Worm (Caenorhabditis elegans): ENCODE results near the gene F11G11.15.
"Not testable (repeated sequence)": the region's sequence is repeated elsewhere in the genome, so short reads cannot be mapped to it uniquely, and the experiment has no call there.

F11G11.15 gene

DNA sequence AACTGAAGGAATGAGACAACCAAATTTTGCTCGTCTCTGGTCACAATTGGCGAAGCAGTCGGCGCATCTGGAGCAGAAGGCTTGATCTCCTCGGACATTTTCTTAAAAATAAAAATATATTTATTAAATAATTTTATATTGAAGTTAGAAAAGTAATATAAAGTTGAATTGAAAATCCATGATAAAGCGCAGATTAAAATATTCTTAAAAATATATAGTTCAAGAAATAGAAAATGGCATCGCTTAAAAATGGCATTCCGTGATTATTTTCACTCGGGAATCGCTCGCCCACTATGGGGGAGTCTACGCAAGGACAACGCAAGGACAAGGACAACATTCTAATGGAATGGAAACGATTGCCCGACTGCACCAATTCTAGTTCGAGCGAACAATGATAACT, 29.1 kb downstream of the F11G11.15 start, which contains the start of gene sgt-1:
TSS of gene sgt-1 (minus strand) at position 101 of the 400 bp plus-strand sequence.
- TF ChIP-seq R02D3.7, spr-1, lir-3 (tag; optimal IDR thresholded peaks at IDR 0.05): not testable (repeated sequence)

DNA sequence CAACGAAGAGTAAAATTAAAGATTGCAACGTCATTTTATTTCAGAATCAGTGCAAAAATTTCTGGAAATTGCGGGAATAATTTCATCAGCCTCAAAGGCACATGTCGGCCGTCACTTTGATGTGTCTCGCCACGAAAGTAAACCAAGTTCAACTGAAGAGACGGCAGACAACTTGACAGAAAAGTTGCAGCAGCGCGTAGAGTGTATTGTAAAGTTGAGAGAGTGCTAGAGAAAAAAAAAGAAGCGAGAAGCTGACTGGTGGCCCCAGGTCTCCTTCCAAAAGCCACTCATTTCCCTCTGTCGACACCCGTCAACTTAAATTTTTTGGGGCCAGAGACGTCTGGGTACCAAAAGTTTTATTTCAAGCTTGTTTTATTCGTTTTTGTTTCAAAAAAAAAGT, 29.6 kb downstream of the F11G11.15 start:
- TF ChIP-seq dve-1 (tag; optimal IDR thresholded peaks at IDR 0.05; ENCODE audit: insufficient read depth) = peak; percentile 75
- 0 out of 2 replicates have a peak, but pooled peaks have one; percentile 37 for TF ChIP-seq php-3 (GFP tag; IDR thresholded peaks at IDR 0.05)
- peak; percentile 66 for TF ChIP-seq dmd-6 (GFP tag; IDR thresholded peaks at IDR 0.05)
- TF ChIP-seq F26F4.8 (GFP tag; conservative IDR thresholded peaks at IDR 0.05) = no peak
- peak; percentile 7 for TF ChIP-seq snpc-4 (tag; optimal IDR thresholded peaks at IDR 0.05)
- no peak for TF ChIP-seq R02D3.7 (tag; optimal IDR thresholded peaks at IDR 0.05)
- TF ChIP-seq snpc-1.2 (GFP tag; IDR thresholded peaks at IDR 0.05) = no peak
- TF ChIP-seq nhr-10 (tag; optimal IDR thresholded peaks at IDR 0.05) = no peak
- TF ChIP-seq hif-1 (tag; optimal IDR thresholded peaks at IDR 0.05) = peak in 1 of 2 experiments; percentile 67
- TF ChIP-seq fos-1 (tag; optimal IDR thresholded peaks at IDR 0.05) = no peak
- no peak for TF ChIP-seq aly-2 (tag; optimal IDR thresholded peaks at IDR 0.05)
- no peak for TF ChIP-seq Y75B8A.6 (GFP tag; IDR thresholded peaks at IDR 0.05)
- no peak for TF ChIP-seq daf-12 (tag; optimal IDR thresholded peaks at IDR 0.05)
- TF ChIP-seq hmg-1.1 (GFP tag; IDR thresholded peaks at IDR 0.05) = peak; percentile 79
- TF ChIP-seq nhr-77 (tag; optimal IDR thresholded peaks at IDR 0.05) = peak; percentile 77
- peak; percentile 37; the same call in 1 of the 2 replicates for TF ChIP-seq pha-4 (GFP tag; IDR thresholded peaks at IDR 0.05)
- peak; percentile 23 for TF ChIP-seq pha-4 (tag; optimal IDR thresholded peaks at IDR 0.05)
- TF ChIP-seq dpl-1 (GFP tag; optimal IDR thresholded peaks at IDR 0.05) = peak; percentile 56
- TF ChIP-seq zfp-2 (tag; optimal IDR thresholded peaks at IDR 0.05) = no peak
- TF ChIP-seq mes-2 (tag; optimal IDR thresholded peaks at IDR 0.05; ENCODE audit: poor library complexity, severe bottlenecking) = peak; percentile 79
- TF ChIP-seq mep-1 (tag; optimal IDR thresholded peaks at IDR 0.05) = peak; percentile 78
- no peak for TF ChIP-seq nhr-76 (tag; optimal IDR thresholded peaks at IDR 0.05)
- TF ChIP-seq F37D6.2 (tag; optimal IDR thresholded peaks at IDR 0.05) = peak; percentile 40
- no peak for TF ChIP-seq egl-27 (tag; optimal IDR thresholded peaks at IDR 0.05)
- no peak for TF ChIP-seq D1046.2 (GFP tag; IDR thresholded peaks at IDR 0.05)
- TF ChIP-seq Y105C5A.15 (GFP tag; IDR thresholded peaks at IDR 0.05) = no peak
- TF ChIP-seq F49E8.2 (tag; optimal IDR thresholded peaks at IDR 0.05; ENCODE audit: borderline replicate concordance) = no peak
- TF ChIP-seq dmd-9 (GFP tag; IDR thresholded peaks at IDR 0.05) = no peak
- peak; percentile 50 for TF ChIP-seq ama-1 (optimal IDR thresholded peaks at IDR 0.05)
- TF ChIP-seq set-16 (GFP tag; IDR thresholded peaks at IDR 0.05) = 0 out of 2 replicates have a peak, but pooled peaks have one; percentile 11
- peak; percentile 64 for TF ChIP-seq rbr-2 (tag; optimal IDR thresholded peaks at IDR 0.05)
- TF ChIP-seq F44E2.7 (GFP tag; IDR thresholded peaks at IDR 0.05) = no peak
- peak; percentile 66; the same call in 1 of the 2 replicates for TF ChIP-seq ceh-20 (GFP tag; IDR thresholded peaks at IDR 0.05)
- TF ChIP-seq attf-4 (tag; optimal IDR thresholded peaks at IDR 0.05) = no peak
- peak; percentile 68; the same call in 1 of the 2 replicates for TF ChIP-seq arid-1 (GFP tag; conservative IDR thresholded peaks at IDR 0.05)
- TF ChIP-seq cey-2 (tag; optimal IDR thresholded peaks at IDR 0.05; ENCODE audit: borderline replicate concordance, insufficient read depth) = no peak
- TF ChIP-seq mxl-3 (GFP tag; optimal IDR thresholded peaks at IDR 0.05) = peak; percentile 80
- no peak for TF ChIP-seq lin-29 (GFP tag; IDR thresholded peaks at IDR 0.05)
- peak; percentile 89 for TF ChIP-seq hlh-30 (tag; optimal IDR thresholded peaks at IDR 0.05; ENCODE audit: insufficient read depth)
- TF ChIP-seq nhr-6 (tag; optimal IDR thresholded peaks at IDR 0.05) = peak; percentile 41
- TF ChIP-seq nhr-111 (GFP tag; optimal IDR thresholded peaks at IDR 0.05) = no peak
- no peak for TF ChIP-seq ceh-32 (tag; optimal IDR thresholded peaks at IDR 0.05; ENCODE audit: poor library complexity)
- TF ChIP-seq spr-3 (GFP tag; optimal IDR thresholded peaks at IDR 0.05) = no peak
- TF ChIP-seq nhr-11 (tag; optimal IDR thresholded peaks at IDR 0.05) = peak; percentile 71
- peak in 1 of 2 experiments; percentile 98 for TF ChIP-seq unc-62 (GFP tag; optimal IDR thresholded peaks at IDR 0.05 in 1 of 2)
- no peak for TF ChIP-seq unc-62 (tag; optimal IDR thresholded peaks at IDR 0.05)
- no peak for TF ChIP-seq pqm-1 (tag; optimal IDR thresholded peaks at IDR 0.05)

Measured in whole organism, L4 larva.